Fruit fly (Drosophila melanogaster) ovary, adult (tissue): ENCODE results near the gene CG13014.

Experiments
- CG17801 ChIP-seq: fragments of 200-800 bp; optimal IDR thresholded peaks from 2 replicates; lab custom pipeline; 2019; ENCODE audit warnings: missing biosample characterization, mild to moderate bottlenecking, missing genetic modification characterization, moderate library complexity; ENCODE audit not compliant: partially characterized antibody

The CG13014 gene

DNA sequence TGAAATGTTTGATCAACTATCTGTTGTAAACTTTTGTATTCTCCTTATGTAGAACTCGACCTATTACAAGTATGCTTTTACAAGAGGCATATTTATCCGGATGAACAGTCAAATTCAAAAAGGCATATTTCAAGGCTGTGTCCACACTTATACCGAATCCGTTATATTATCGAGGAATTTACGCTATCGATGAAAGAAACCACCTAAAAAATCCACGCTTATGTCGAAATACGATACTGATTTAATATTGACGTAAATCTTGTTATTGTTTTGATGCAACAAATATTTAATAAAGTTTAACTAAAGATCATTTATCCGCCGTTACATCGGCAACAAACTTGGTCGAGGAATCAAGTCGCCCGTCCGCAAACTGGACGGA, at the start of gene CG13014:
TSS of gene CG13014 (plus strand) at position 206 of the 379 bp plus-strand sequence.
- no peak for TF ChIP-seq CG17801

DNA sequence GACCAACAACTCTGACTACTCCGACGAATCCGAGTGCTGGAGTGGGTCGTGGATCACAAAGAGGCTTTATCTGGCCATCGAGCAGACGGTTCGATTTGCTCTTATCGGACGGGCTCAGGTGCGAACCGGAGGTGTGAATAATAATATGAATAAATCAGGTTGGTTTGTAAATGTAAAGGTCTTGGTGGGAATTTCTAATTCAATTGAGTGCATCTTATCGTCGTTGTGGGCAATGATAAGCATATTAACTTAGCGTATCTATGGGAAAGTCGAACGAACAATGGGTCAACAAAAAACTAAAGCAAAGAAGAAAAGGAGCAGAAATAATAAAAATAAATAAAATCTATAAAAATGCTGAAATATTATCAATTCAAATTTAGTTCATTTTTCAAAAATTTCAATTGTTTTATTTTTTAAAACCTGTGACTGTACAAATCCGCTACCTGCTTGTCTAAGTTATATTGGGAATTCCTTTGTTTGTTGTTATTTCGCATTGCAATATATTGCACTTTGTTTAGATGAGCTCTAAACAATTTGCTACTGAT, 46.8 kb upstream of the CG13014 start, which contains the start of gene CG9903:
TSS of gene CG9903 (minus strand) at position 51 of the 545 bp plus-strand sequence.
- no peak for TF ChIP-seq CG17801

DNA sequence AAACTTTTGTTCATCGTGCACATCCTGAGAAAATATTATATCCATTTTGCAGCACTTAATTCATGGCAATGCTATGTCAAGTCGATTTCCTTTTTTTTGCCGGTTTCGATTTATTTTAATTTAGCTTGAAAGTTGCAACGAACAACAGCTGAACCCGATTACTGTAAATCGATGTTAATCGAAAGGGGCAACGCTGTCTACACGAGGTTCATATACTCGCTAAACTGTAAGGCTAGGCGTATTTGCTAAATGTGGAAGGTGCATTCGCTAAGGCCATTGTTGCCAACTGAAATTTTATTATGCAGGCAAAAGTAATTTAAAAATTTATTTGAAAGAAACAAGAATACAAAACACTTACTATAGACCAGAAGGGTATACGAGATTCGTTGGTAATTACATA, 40.3 kb upstream of the CG13014 start, which contains the start of gene CG9902:
TSS of gene CG9902 (minus strand) at position 131 of the 400 bp plus-strand sequence.
- no peak for TF ChIP-seq CG17801

DNA sequence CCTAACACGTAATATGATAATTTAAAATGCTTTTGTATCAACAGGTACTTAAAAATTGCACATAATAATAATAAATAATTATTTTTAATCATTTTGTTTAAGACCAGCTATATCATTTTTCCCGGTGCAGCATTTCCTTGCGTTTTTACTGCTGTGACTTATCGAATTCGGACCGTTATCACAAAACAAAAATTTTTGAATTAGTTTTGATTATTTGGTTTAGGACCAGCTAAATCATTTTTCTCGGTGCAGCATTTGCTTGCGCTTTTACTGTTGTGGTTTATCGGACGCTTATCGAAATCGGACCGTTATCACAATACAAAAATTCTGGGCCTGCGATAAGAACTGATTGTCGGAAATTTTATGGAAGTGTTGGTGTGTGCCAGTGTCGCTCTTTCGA, 35.1 kb upstream of the CG13014 start:
- TF ChIP-seq CG17801 = peak; percentile 79

DNA sequence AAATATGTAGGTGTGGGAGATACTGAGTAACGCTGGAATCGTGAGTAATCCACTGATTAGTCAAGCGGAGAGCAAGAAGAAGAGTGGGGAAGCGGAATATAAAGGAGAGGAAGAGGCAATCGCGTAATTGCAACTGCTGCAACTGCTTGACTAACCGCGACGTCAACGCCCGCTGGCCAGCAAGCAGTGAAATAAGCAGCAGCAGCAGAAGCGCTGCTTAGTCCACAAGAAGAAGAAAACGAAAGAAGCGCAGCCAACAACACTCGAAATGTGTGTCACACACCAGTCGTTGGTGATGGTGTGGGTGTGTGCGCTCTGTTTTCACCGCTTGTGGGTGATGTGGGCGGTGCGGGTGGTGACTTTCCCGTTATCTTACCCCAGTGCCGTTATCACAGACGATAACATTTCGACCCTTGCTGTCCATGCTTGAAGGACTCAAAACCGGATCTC, 34.7 kb upstream of the CG13014 start:
- no peak for TF ChIP-seq CG17801

DNA sequence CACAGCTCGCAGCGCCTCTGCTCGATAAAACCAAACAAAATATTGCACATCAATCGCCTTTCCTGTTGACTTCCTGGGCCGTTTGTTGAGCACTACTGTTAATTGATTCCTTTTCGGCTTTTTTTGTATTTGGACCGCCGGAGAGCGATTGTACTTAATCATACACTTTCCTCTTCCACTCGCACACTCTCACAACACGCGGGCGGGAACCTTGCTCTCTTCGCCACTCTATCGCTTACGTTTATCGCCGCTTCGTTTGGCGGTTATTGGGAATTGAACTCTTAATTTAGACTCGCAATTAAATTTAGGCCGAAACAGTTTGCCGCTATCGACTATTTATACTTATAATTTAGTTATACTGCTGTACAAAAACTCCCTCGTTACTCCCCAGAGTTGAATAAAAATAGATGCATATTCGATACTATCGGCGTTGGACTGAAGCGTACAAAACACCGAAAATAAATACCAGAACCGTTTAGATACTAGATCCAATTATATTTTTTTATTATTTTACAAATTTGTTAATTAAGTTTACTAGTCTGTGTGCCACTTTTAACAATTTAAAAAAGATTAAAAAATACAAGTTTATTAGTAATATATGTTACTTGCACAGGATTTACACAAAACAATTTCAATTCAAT, 34.0 kb upstream of the CG13014 start, which contains the start of gene Arp2:
TSS of gene Arp2 (minus strand) at position 427 of the 641 bp plus-strand sequence.
- TF ChIP-seq CG17801 = no peak

DNA sequence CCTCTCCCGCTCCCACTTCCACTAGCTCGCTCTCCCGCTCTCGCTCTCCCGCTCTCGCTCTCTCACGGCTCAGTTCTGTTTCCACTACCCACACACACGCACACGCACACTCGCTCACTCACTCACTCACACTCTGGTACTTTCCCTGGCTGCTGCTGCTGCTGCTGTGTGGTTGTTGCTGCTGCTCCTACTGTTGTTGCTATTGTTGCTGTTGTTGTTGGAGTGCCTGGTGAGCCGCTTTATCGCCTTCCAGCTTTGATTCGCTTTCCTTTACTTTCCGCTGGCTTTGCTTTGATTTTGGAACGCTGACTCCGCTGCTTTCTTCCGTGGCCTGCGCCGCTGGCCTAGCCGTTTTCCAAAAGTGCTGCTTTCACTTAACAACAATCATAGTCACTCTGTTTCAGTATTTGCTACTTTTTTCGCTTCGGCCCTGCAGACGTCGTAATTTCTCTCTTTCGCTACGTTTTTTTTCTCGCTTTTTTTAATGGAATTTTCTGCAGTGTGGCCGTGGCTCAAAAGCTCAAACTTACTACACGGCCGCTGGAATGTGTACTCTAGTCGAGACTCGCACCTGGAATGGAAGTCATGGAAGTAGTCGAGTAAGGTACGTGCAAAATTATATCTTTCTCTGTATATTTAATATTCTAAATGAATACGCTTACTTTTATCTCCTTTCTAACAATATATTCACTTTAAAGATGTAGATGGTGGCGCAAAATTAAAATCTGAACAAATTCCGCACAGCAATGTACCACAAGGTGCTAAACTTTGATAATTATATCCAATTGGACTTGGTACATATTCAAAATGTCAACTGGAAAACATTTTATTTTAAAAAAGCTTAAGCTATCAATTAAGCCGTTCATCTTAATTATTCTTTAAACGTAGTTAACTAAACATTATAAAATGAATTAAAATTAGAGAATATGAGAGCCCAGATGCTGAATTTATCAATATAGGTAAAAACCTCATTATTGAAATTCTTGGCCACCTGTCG, 27.9 kb upstream of the CG13014 start, which contains the start of gene Pp2B-14D:
TSS of gene Pp2B-14D (minus strand) at position 503 of the 997 bp plus-strand sequence.
- peak; percentile 53 for TF ChIP-seq CG17801

DNA sequence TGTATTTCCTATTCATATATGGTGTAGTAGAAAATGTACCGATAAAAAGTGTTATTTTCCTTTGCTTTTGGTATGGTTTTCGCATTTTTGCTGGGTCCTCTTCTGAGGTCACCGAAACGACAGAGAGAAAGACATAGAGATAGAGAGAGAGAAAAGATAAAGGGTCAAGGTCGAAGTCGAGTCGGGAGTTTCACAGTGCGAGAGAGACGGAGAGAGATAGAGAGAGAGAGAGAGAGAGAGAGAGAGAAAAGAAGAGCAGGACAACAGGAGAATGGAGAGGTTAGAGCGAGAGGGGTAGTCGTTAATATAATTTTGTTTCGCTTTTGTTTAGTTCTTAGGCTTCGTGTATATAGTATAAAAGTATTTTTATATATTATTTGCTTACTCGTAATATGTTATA, 25.4 kb upstream of the CG13014 start:
- no peak for TF ChIP-seq CG17801

DNA sequence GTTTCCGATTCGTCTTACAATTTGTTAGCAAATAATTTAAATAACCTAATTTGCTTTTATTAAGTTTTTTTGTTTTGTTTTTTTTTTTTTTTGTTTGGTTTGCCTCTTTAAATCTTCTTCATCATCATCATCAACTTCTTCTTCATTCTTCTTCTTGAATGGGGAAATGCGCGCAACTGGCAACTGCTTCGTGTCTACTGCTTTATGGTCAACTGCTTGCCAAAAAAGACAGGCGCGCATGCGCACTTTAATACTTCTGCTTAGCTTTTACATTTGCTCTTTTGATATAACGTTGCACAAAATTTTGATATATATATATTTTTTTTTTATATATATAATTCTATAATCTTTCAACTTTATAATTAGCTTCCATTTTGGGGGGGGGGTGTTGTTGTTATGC, 22.3 kb upstream of the CG13014 start:
- no peak for TF ChIP-seq CG17801

DNA sequence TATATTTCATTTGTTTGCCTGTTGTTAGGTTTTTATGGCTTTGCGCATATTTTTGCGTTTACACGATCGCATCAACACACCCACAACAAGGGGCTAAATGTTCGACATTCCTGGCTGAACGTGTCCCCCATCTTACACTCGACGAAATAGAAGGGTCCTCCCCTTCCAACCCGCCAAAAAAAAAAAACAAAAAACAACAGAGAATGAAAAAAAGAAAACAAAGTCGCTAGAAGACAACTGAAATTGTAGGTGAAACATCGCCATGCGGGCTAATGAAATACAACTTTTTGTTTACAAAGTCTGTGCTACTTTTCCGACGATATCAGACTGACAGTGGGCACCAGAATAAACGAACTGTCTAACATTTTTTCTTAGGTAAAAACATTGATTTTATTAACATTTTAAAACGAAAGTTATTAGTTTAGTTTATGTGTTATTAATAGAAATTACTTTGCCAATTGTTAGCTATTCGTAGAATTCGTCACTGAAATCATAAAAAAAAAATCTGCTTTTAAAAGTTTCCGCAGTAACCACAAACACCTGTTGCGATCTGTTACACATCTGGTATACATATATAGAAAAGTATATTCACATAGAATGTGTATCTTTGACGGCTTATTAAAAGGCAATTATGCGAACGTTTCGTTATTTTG, 17.0 kb upstream of the CG13014 start:
- no peak for TF ChIP-seq CG17801

DNA sequence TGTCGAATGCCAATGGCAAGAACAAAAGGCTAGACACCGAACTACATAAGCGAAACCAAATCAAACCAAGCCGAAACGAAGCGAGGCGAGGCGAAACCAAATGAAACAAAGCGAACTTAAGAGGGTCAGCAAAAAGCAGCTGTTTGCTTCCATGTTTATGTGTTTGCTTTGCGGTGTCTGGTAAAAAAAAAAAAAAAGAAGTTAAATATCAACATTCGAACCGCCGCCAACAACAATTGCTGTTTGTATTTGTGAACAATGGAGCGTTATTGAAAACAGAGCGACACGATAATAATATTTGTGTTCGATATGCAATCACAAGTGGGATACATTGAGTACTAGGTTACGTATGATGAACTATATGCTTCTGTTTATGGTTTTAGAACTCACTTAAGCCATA, 14.0 kb upstream of the CG13014 start:
- TF ChIP-seq CG17801 = no peak

DNA sequence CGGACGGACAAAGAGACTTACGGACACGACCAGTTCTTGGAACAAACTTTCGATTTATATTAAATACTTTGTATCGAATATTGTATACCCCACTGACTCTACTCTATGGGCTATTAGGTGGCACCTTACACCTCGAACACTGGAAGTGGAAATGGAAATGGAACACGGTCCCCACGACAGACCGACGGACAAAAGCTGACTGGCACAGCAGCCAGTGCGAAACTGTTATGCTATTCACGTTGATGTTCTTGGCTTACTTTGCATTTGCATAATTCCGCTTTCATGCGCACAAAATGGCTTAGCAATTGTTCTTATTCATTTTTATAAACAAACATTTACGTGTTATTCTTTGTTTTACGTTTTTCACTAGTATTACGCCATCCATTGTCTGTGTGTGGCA, 13.6 kb upstream of the CG13014 start:
- no peak for TF ChIP-seq CG17801

DNA sequence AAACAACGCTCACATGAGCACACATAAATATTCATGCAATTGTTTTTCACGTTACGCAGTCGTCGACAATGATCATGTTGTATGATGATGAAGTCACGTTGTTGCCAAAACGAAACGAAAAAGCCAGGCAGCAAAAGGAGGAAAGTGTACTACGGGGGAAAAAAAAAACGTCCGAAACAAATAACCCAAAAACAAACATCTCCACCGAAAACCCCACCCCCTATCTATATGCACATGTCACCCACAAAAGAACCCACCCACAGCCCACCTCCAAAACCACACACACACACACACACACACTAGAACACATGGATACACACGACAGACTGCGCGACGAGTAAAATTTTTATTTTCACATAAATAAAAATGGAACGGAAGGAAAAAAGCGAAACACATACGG, 12.6 kb upstream of the CG13014 start:
- no peak for TF ChIP-seq CG17801

DNA sequence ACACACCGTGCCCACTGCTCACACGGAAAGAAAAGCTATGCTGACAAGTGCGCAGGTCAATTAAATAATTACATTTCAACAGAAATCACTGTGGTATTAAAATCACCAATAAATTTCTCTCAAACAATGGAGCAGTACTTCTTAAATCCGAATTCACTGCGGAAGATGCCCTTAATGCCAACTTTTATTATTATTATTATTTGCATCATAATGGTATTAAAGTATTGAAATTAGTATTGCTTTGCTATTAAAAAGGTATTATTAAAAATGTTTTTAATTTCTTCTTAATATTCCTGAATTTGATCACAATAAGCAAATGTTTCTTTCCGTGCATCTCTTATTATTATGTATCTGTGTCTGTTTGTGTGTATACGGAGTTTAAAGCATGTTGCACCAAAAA, 7.7 kb upstream of the CG13014 start:
- no peak for TF ChIP-seq CG17801

DNA sequence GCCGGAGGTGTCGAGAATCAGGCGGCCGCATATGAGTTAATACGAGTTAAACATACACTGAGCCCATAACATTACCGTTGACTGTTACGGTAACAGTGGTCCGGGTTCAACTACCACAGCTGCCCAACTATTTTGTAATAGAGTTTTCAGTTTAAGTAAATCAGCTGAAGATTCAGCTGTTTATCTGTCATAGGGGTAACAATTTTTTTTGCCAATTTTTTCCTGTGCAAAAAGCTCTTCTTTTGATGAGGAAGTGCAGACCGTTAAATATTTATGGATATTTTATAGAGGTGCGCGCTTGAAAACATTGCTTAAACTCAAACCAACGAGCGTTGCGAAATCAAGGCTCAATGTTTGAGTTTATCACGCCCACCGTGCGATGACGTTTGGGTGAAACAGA, 6.0 kb upstream of the CG13014 start:
- no peak for TF ChIP-seq CG17801

DNA sequence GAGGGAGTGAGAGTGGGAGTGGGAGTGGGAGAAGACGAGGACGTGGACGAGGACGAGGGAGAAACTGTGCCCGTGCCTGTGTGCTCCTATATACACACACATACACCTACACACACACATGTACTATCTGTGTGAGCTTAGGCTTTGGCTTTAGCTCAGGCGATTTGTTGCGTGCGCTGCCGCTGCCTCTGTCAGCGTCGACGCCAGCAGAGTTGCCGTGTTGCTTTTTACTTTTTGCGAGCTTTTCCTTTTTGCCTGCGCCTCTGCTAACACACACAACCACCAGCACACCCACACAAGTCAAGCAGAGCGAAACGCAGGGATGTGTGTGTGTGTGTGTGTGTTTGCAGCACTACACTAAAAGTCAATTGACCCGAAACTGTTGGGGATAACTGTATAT, 5.5 kb upstream of the CG13014 start:
- no peak for TF ChIP-seq CG17801
